Fruit fly (Drosophila melanogaster) whole organism, wandering third instar larva: ENCODE data around the gene Cht11.

Source experiments
- CG32264 ChIP-seq: fragments of 200-800 bp; sonication (Bioruptor generic); optimal IDR thresholded peaks from 2 replicates; lab custom pipeline; 2016; ENCODE audit warnings: missing biosample characterization, missing genetic modification characterization
- Dif ChIP-seq: fragments of 200-275, 200-300 bp; sonication (Bioruptor generic); optimal IDR thresholded peaks from 2 replicates; lab custom pipeline; 2018; ENCODE audit warnings: missing biosample characterization, missing genetic modification characterization; ENCODE audit not compliant: partially characterized antibody
- Hnf4 ChIP-seq: fragments of 200-800 bp; sonication (Bioruptor generic); optimal IDR thresholded peaks from 2 replicates; lab custom pipeline; 2016; ENCODE audit warnings: missing biosample characterization, mild to moderate bottlenecking, missing genetic modification characterization
- Hr78 ChIP-seq: fragments of >200 bp; optimal IDR thresholded peaks from 2 replicates; lab custom pipeline; 2017; ENCODE audit warnings: missing biosample characterization, missing genetic modification characterization
- Mio ChIP-seq: sonication (Bioruptor generic); optimal IDR thresholded peaks from 2 replicates; lab custom pipeline; 2016; ENCODE audit warnings: missing biosample characterization, missing genetic modification characterization
- N ChIP-seq: fragments of >200 bp; optimal IDR thresholded peaks from 2 replicates; lab custom pipeline; 2018; ENCODE audit warnings: missing biosample characterization, missing external identifiers, missing genetic modification characterization
- Sp1 ChIP-seq: fragments of 200-800 bp; sonication (Bioruptor generic); optimal IDR thresholded peaks from 3 replicates; lab custom pipeline; 2019; ENCODE audit warnings: missing biosample characterization, mild to moderate bottlenecking, missing genetic modification characterization, moderate library complexity
- br ChIP-seq: fragments of 200-800 bp; sonication (Bioruptor generic); optimal IDR thresholded peaks from 2 replicates; lab custom pipeline; 2016; ENCODE audit warnings: missing biosample characterization, missing genetic modification characterization
- usp ChIP-seq: fragments of >200 bp; optimal IDR thresholded peaks from 2 replicates; lab custom pipeline; 2017; ENCODE audit warnings: missing biosample characterization, missing genetic modification characterization

DNA sequence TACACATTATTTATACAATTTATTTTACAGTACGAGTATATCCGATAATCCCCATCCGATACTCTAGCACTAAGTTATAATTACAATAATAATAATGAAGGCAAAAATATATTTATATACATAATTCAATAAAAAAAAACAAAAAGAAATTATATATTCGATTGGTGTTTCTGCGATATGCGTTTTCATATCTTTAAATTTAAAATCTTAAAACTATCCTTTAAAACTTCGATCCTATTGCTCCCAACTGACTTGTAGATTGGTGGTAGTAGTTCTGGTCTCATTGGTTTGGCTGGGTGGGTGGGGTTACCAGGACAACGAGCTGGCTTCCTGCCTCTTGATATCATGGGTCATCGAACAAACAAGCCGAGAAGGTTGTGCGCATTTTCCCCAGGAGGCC lies 35.6 kb downstream of the Cht11 start, which contains the start of gene iav:
- TF ChIP-seq Dif (no peak), N (GFP tag; lab: Kevin White, UChicago) (no peak), br (GFP tag; lab: Kevin White, UChicago) (no peak), CG32264 (no peak), usp (no peak), Hnf4 (GFP tag; lab: Kevin White, UChicago) (no peak), Sp1 (GFP tag; lab: Kevin White, UChicago) (no peak), Mio (no peak), Hr78 (GFP tag; lab: Kevin White, UChicago) (no peak)
